Worm (Caenorhabditis elegans) whole organism, mixed stage, embryonic: ENCODE results near the gene F45G2.7.

ENCODE experiments used
- ceh-83 ChIP-seq: fragments of 200-800 bp; sonication (Bioruptor generic); optimal IDR thresholded peaks from 2 replicates; lab custom pipeline; 2018; ENCODE audit warnings: mild to moderate bottlenecking, missing genetic modification characterization, missing compliant biosample characterization
- unc-39 ChIP-seq: fragments of 150-350 bp; optimal IDR thresholded peaks from 2 replicates; lab custom pipeline; 2014; ENCODE audit warnings: missing biosample characterization, missing genetic modification characterization

- TF ChIP-seq ceh-83 (GFP tag; lab: Kevin White, UChicago), result no peak
- TF ChIP-seq unc-39, result no peak
Observed at ce11 chrIII:13464493-13465362, 30.4 kb upstream of the F45G2.7 start, which contains the start of gene kel-3.
